Fruit fly (Drosophila melanogaster): ENCODE data around the gene nyo.
A peak's percentile ranks its signal among the peaks of the same experiment; 100 is the strongest.

Gene nyo

DNA sequence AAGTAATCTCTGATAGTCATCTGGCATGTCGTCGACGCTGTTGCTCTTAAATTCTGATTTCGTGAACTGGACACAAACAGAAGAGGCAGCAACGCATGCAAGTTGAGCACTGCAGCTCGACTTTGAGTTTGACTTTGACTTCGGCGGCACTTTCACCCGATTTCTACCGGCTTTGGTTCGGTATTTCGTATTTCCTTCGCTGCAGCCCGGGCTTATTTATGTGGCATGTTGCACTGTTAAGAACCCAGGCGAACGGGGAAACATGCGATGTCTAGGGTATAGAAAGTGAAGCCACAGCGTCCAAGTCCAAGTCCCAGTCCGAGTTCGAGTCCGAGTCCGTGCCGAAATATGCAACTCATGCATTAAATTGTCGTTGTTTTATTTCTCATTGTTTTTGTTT is 21.3 kb downstream of the nyo start:
- TF ChIP-seq CG33017 (tag; optimal IDR thresholded peaks at IDR 0.05) (no peak), Crg-1 (GFP tag; optimal IDR thresholded peaks at IDR 0.05) (no peak), CG7101 (tag; optimal IDR thresholded peaks at IDR 0.05) (no peak), CG11617 (GFP tag; optimal IDR thresholded peaks at IDR 0.05) (no peak), CG1620 (GFP tag; optimal IDR thresholded peaks at IDR 0.05) (no peak), bab1 (GFP tag; optimal IDR thresholded peaks at IDR 0.05) (no peak), kay (GFP tag; ENCODE audit: borderline replicate concordance) (no peak)

DNA sequence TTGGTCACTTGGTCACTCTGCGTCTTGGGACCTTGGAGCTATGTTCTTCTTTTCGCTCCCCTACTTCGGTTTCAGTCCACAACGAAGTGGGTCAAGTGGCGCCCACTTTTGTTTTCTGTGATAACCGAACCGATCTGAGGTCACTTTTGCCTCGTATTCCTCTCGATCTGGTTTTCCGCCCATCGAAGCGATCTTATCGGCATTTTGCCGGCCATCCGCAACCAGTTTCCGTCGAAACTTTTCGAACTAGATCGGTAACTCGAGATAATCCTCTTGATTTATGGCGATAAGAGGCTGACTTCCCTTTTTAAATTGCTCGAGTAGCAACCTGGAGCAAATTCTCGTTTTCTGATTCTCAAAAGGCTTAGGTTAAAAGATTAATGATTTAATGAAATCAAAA is 21.8 kb downstream of the nyo start:
- TF ChIP-seq ovo (GFP tag; optimal IDR thresholded peaks at IDR 0.05) (no peak), pad (GFP tag; optimal IDR thresholded peaks at IDR 0.05) (no peak), Crg-1 (GFP tag; optimal IDR thresholded peaks at IDR 0.05) (no peak), CG5204 (GFP tag; optimal IDR thresholded peaks at IDR 0.05) (no peak), Hr96 (GFP tag; optimal IDR thresholded peaks at IDR 0.05) (no peak), Clk (GFP tag; optimal IDR thresholded peaks at IDR 0.05) (no peak), CG33017 (tag; optimal IDR thresholded peaks at IDR 0.05) (no peak), CG1620 (GFP tag; optimal IDR thresholded peaks at IDR 0.05) (no peak), CG14711 (tag; optimal IDR thresholded peaks at IDR 0.05) (no peak), CG12768 (GFP tag; optimal IDR thresholded peaks at IDR 0.05) (no peak), CG7101 (tag; optimal IDR thresholded peaks at IDR 0.05) (no peak), Mnt (GFP tag; optimal IDR thresholded peaks at IDR 0.05) (no peak), cnc (optimal IDR thresholded peaks at IDR 0.05) (no peak), kay (GFP tag; ENCODE audit: borderline replicate concordance) (no peak), CG11617 (GFP tag; optimal IDR thresholded peaks at IDR 0.05) (no peak), tj (GFP tag; optimal IDR thresholded peaks at IDR 0.05) (no peak), CG7045 (GFP tag; optimal IDR thresholded peaks at IDR 0.05) (no peak), cic (GFP tag; optimal IDR thresholded peaks at IDR 0.05) (no peak), toe (GFP tag; optimal IDR thresholded peaks at IDR 0.05) (no peak), bab1 (GFP tag; optimal IDR thresholded peaks at IDR 0.05) (no peak)

DNA sequence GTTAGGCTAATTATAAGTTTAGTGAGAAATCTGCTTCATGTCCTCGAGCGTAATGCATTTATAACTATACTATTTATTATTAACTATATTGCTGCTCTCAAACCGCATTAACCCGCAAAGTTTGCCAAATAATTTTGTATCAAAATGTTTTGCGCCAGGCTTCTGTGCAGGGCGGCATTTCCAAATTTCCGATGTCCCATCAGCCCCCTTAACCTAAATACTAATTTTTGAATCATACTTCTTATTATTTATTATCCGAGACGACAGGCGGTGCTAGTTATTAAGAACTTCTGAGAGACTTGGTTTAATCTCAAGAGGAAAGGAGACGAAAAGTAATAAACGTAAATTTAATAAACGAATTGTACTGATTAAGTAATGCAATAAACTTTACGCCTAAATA is 22.9 kb downstream of the nyo start:
- no peak for TF ChIP-seq pad (GFP tag; optimal IDR thresholded peaks at IDR 0.05)
- no peak for TF ChIP-seq Hr96 (GFP tag; optimal IDR thresholded peaks at IDR 0.05)
- TF ChIP-seq CG11617 (GFP tag; optimal IDR thresholded peaks at IDR 0.05), result no peak
- TF ChIP-seq ovo (GFP tag; optimal IDR thresholded peaks at IDR 0.05), result no peak
- TF ChIP-seq tj (GFP tag; optimal IDR thresholded peaks at IDR 0.05), result no peak
- no peak for TF ChIP-seq bab1 (GFP tag; optimal IDR thresholded peaks at IDR 0.05)

DNA sequence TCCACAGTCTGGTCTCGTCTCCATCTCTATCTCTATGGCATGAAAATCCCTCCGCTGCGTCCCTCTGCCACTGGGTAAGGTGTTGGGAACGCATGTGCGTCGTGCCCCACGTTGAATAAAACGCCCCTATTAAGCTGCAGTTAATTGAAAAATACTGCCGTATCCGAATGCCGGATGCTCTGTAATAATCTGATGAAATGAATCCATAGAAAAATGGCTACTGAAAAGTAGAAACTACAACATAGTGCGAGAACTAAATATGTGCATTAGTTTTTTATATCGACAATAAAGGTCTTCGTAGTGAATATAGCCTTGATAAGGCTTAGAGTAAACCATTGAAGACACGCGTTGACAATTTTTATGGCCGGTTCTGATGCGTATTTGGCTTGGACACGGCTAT is 23.9 kb downstream of the nyo start:
- TF ChIP-seq cic (GFP tag; optimal IDR thresholded peaks at IDR 0.05) (no peak), CG1620 (GFP tag; optimal IDR thresholded peaks at IDR 0.05) (no peak), toe (GFP tag; optimal IDR thresholded peaks at IDR 0.05) (no peak), cnc (optimal IDR thresholded peaks at IDR 0.05) (no peak), CG12768 (GFP tag; optimal IDR thresholded peaks at IDR 0.05) (no peak), CG7101 (tag; optimal IDR thresholded peaks at IDR 0.05) (no peak), CG5204 (GFP tag; optimal IDR thresholded peaks at IDR 0.05) (no peak), pad (GFP tag; optimal IDR thresholded peaks at IDR 0.05) (no peak), bab1 (GFP tag; optimal IDR thresholded peaks at IDR 0.05) (no peak), Mnt (GFP tag; optimal IDR thresholded peaks at IDR 0.05) (no peak), CG14711 (tag; optimal IDR thresholded peaks at IDR 0.05) (no peak), Hr96 (GFP tag; optimal IDR thresholded peaks at IDR 0.05) (no peak), CG7045 (GFP tag; optimal IDR thresholded peaks at IDR 0.05) (no peak), Crg-1 (GFP tag; optimal IDR thresholded peaks at IDR 0.05) (no peak)

DNA sequence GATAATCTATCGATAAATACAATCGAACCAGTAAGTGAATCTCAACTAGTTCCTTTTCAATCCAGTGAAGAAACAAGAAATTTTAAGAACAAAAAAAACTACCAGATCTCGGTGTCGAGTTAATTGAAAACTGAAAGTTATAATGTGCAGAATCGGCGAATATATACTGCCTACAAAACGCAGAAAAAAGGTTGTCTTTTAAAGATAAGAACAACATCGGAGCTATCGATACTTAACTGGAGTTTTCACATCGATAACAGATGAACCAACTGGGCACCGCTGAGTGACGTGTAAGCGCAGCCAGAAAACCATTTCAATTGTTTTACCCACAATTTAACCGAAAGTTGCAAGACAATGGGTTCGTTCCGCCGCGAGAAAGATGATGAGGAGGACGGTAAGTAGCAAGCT is 29.1 kb downstream of the nyo start, which contains the start of gene gammaCOP:
Gene gammaCOP, plus strand, starts transcription at position 259 of the 408 bp plus-strand sequence.
- TF ChIP-seq CG14711 (tag; optimal IDR thresholded peaks at IDR 0.05) (peak; percentile 44), CG33017 (tag; optimal IDR thresholded peaks at IDR 0.05) (no peak), Hr96 (GFP tag; optimal IDR thresholded peaks at IDR 0.05) (peak; percentile 43), bab1 (GFP tag; optimal IDR thresholded peaks at IDR 0.05) (peak; percentile 44), CG12768 (GFP tag; optimal IDR thresholded peaks at IDR 0.05) (no peak), cnc (optimal IDR thresholded peaks at IDR 0.05) (no peak), cic (GFP tag; optimal IDR thresholded peaks at IDR 0.05) (no peak)

DNA sequence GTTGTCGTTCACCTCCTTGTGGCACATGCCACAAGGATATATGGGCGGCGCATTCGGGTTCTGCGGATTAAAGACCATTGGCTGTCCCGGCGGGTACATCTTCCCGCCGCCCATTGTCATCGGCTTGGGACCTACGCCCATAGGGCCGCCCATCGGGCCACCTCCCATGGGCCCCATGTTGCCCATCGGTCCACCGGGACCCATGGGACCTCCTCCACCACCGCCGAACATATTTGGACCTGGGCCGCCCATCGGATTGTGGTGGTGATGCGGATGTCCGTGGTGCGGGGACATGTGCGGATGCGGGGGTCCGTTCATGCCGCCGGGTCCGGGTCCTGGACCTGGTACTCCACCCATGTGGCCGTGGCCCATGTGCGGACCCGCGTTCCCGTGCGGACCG is 34.5 kb downstream of the nyo start:
- no peak for TF ChIP-seq CG1620 (GFP tag; optimal IDR thresholded peaks at IDR 0.05)
- no peak for TF ChIP-seq tj (GFP tag; optimal IDR thresholded peaks at IDR 0.05)
- no peak for TF ChIP-seq toe (GFP tag; optimal IDR thresholded peaks at IDR 0.05)
- no peak for TF ChIP-seq CG11617 (GFP tag; optimal IDR thresholded peaks at IDR 0.05)
- no peak for TF ChIP-seq pad (GFP tag; optimal IDR thresholded peaks at IDR 0.05)
- no peak for TF ChIP-seq Crg-1 (GFP tag; optimal IDR thresholded peaks at IDR 0.05)
- TF ChIP-seq Hr96 (GFP tag; optimal IDR thresholded peaks at IDR 0.05), result no peak
- no peak for TF ChIP-seq CG12768 (GFP tag; optimal IDR thresholded peaks at IDR 0.05)
- no peak for TF ChIP-seq Clk (GFP tag; optimal IDR thresholded peaks at IDR 0.05)
- TF ChIP-seq cic (GFP tag; optimal IDR thresholded peaks at IDR 0.05), result no peak
- TF ChIP-seq CG7045 (GFP tag; optimal IDR thresholded peaks at IDR 0.05), result no peak

DNA sequence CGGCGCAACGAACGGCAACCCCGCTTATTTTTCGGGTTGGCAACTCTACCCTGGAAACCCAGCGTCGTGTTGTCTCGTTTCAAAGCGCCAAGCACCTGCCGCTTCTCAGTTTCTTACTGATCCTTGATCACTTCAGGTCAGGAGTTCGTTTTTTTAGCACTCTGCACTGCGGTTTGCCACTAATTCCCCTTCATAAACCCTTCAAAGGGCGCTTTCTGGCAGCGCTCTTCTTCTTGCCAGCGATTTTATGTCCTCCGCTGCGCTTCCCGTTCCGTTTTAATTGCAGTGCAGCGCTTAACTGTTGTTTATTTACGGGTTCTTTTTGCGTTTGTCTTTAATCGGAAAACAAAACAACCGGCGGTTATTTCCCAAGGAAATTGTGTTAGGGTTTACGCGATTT is 37.2 kb downstream of the nyo start:
- TF ChIP-seq CG14711 (tag; optimal IDR thresholded peaks at IDR 0.05), result peak; percentile 88
- TF ChIP-seq CG7045 (GFP tag; optimal IDR thresholded peaks at IDR 0.05), result no peak
